Worm (Caenorhabditis elegans): ENCODE results near the gene mrps-22.

DNA sequence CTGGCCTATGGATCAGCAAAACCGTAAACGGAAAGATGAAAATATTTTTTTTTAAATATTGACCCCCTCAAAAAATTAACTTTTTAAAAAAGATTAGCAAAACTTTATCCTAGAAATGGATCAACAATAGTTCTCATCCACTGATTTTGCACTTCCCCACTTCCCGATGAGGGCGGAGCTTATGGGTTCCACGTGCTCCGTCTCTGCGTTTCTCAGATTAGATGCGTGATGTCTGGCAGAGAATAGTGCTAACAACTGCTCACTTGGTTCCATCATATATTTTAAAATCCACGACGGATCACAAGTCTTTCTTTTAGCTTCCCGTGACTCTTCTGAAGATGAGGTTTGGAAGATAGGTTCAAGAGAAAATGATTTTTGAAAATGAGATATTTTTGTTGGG is 24.1 kb upstream of the mrps-22 start:
- TF ChIP-seq nhr-11 (tag; optimal IDR thresholded peaks at IDR 0.05): peak; percentile 87
- no peak for TF ChIP-seq ceh-82 (tag; optimal IDR thresholded peaks at IDR 0.05)
- TF ChIP-seq ceh-44 (GFP tag; IDR thresholded peaks at IDR 0.05): no peak
- TF ChIP-seq cey-2 (tag; optimal IDR thresholded peaks at IDR 0.05; ENCODE audit: borderline replicate concordance, insufficient read depth): no peak

All from whole organism, L4 larva.